Worm (Caenorhabditis elegans) whole organism, midembryonic: ENCODE results near the gene cpg-18.

Experiments used
- T22C8.4 ChIP-seq: fragments of 200-800 bp; sonication (Bioruptor generic); IDR thresholded peaks from 2 replicates; pipeline ENCODE4 v1.3.6; 2022; ENCODE audit warnings: missing genetic modification characterization, missing compliant biosample characterization
- cog-1 ChIP-seq: sonication (generic microtip); optimal IDR thresholded peaks from 2 replicates; lab custom pipeline; 2016; ENCODE audit warnings: missing genetic modification characterization, missing compliant biosample characterization
- flt-1 ChIP-seq: fragments of 200-800 bp; sonication (Bioruptor generic); IDR thresholded peaks from 2 replicates; pipeline ENCODE4 v1.3.6; 2022; ENCODE audit warnings: missing genetic modification characterization, missing compliant biosample characterization
- klf-2 ChIP-seq: fragments of 200-800 bp; sonication (Bioruptor generic); conservative IDR thresholded peaks from 2 replicates; pipeline ENCODE4 v1.3.6; 2022; ENCODE audit warnings: missing genetic modification reagents, missing genetic modification characterization, missing compliant biosample characterization
- med-1 ChIP-seq: sonication (generic microtip); optimal IDR thresholded peaks from 2 replicates; lab custom pipeline; 2017; ENCODE audit warnings: missing genetic modification characterization, mild to moderate bottlenecking, missing compliant biosample characterization, antibody characterized with exemption, missing genetic modification reagents; ENCODE audit not compliant: insufficient read depth
- ref-1 ChIP-seq: fragments of 200-800 bp; sonication (Bioruptor generic); conservative IDR thresholded peaks from 2 replicates; pipeline ENCODE4 v1.3.6; 2022; ENCODE audit warnings: missing genetic modification reagents, missing genetic modification characterization, missing compliant biosample characterization
- tab-1 ChIP-seq: fragments of 200-800 bp; sonication (Bioruptor generic); IDR thresholded peaks from 2 replicates; pipeline ENCODE4 v1.3.6; 2022; ENCODE audit warnings: missing genetic modification characterization, missing compliant biosample characterization
- ztf-29 ChIP-seq: fragments of 200-800 bp; sonication (Bioruptor generic); IDR thresholded peaks from 2 replicates; pipeline ENCODE4 v1.3.6; 2022; ENCODE audit warnings: missing genetic modification reagents, missing genetic modification characterization, missing compliant biosample characterization

DNA sequence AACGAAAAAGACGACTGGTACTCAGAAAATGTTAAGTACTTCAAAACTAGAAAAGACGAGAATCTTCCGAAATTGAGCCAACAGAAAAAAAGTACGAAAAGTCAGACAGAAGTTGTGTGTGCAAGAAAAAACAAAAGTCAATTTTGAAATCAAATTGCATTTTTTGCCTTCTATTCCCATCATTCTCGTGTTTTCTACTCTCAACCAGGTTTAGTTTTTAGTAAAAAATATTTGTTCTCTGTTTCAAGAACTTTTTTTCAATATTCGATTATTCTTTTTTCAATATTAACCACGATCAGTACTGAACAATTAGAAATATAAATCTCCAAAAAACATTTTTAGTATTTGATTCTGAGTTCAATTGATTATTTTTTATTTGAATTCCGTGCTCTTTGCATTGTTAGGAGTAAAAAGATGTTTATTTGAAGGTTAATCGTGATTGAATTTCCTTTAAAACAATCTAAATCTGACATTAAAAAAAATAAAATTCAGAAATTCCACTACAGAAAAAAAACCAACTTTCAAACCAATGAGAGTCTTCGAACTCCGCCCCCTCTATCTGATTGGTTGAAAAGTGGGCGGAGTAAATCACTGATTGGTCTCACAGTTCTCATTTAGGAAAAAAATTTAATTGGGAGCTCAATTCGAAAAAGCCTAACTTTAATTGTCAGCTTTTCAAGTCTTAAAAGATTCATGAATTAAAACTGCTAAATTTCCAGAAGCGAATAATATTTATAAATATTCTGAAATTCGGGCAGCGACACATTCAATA is 19.3 kb upstream of the cpg-18 start:
- no peak for TF ChIP-seq T22C8.4 (GFP tag; lab: Robert Waterston, UW)
- TF ChIP-seq med-1 (GFP tag; lab: Kevin White, UChicago): no peak
- TF ChIP-seq klf-2 (GFP tag; lab: Robert Waterston, UW): no peak
- TF ChIP-seq flt-1 (GFP tag; lab: Robert Waterston, UW): no peak
- no peak for TF ChIP-seq cog-1 (tag; lab: Kevin White, UChicago)
- no peak for TF ChIP-seq ztf-29 (GFP tag; lab: Robert Waterston, UW)
- TF ChIP-seq tab-1: no peak
- TF ChIP-seq ref-1 (GFP tag; lab: Robert Waterston, UW): no peak
